Worm (Caenorhabditis elegans): ENCODE data around the gene sri-65.

- TF ChIP-seq nhr-77 (tag; optimal IDR thresholded peaks at IDR 0.05) (no peak), mml-1 (tag; optimal IDR thresholded peaks at IDR 0.05) (no peak), nhr-28 (tag; optimal IDR thresholded peaks at IDR 0.05) (no peak)
Observed at ce11 chrV:16361350-16361749, 26.8 kb downstream of the sri-65 start.

Measured in whole organism, L3 larva.